Worm (Caenorhabditis elegans): ENCODE measurements around the gene C07C7.1.

DNA sequence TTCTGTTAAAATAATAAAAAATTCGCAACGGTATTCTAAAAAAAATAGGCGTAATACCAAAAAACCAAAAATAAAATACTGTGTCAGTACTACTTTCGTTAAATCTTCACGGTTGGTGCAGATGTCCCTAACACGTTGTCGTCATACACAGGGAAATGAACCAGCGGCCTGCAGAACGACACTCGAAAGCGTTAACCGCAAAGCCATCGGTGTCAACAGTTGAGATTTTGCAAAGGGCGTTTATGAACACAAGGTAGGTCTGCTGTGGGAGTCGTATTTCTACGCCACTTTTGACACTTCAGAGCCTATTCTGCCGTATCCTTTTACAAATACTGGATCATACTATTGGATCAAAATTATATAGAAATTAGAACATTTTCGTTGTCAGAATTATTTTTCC, 6.5 kb downstream of the C07C7.1 start:
- TF ChIP-seq nhr-76 (tag; optimal IDR thresholded peaks at IDR 0.05) (no peak), fos-1 (tag; optimal IDR thresholded peaks at IDR 0.05) (no peak), unc-39 (tag; optimal IDR thresholded peaks at IDR 0.05) (no peak), elt-3 (tag; optimal IDR thresholded peaks at IDR 0.05) (no peak), unc-62 (GFP tag; optimal IDR thresholded peaks at IDR 0.05) (no peak)

All from whole organism, L3 larva.